Fruit fly (Drosophila melanogaster) whole organism, pupa: ENCODE results near the gene JhI-21.

Experiments used
- CG17806 ChIP-seq: fragments of 200-800 bp; sonication (Bioruptor generic); optimal IDR thresholded peaks from 2 replicates; lab custom pipeline; 2018; ENCODE audit warnings: missing biosample characterization, mild to moderate bottlenecking, missing genetic modification characterization, moderate library complexity
- CG32121 ChIP-seq: fragments of 200-800 bp; sonication (Bioruptor generic); IDR thresholded peaks from 2 replicates; pipeline ENCODE4 v1.3.6; 2022; ENCODE audit warnings: missing biosample characterization, missing genetic modification characterization
- CG34367 ChIP-seq: fragments of 200-800 bp; sonication (Bioruptor generic); optimal IDR thresholded peaks from 2 replicates; lab custom pipeline; 2018; ENCODE audit warnings: missing biosample characterization, mild to moderate bottlenecking, missing genetic modification characterization
- EcR ChIP-seq: fragments of 200-800 bp; sonication (Bioruptor generic); optimal IDR thresholded peaks from 3 replicates; lab custom pipeline; 2019; ENCODE audit warnings: missing biosample characterization, missing genetic modification characterization, mild to moderate bottlenecking, moderate library complexity, missing genetic modification reagents
- Ets98B ChIP-seq: fragments of 200-800 bp; sonication (Bioruptor generic); IDR thresholded peaks from 2 replicates; pipeline ENCODE4 v1.3.6; 2022; ENCODE audit warnings: missing biosample characterization, missing genetic modification characterization
- fd96Ca ChIP-seq: fragments of 200-800 bp; sonication (Bioruptor generic); IDR thresholded peaks from 3 replicates; pipeline ENCODE4 v1.3.6; 2022; ENCODE audit warnings: missing biosample characterization, missing genetic modification characterization

- TF ChIP-seq Ets98B (GFP tag; lab: Robert Waterston, UW) = no peak
- TF ChIP-seq EcR (GFP tag; lab: Kevin White, UChicago) = no peak
- no peak for TF ChIP-seq CG17806 (tag; lab: Kevin White, UChicago)
- no peak for TF ChIP-seq CG34367 (tag; lab: Kevin White, UChicago)
- no peak for TF ChIP-seq CG32121 (GFP tag; lab: Robert Waterston, UW)
- no peak for TF ChIP-seq fd96Ca
Measured at dm6 chr2L:12028102-12028501, 27.7 kb downstream of the JhI-21 start.
